Fruit fly (Drosophila melanogaster): ENCODE results near the gene slp2.

Gene slp2

dm6 chr2L:3862437-3863041 lies 25.9 kb downstream of the slp2 start, which contains the start of gene TTLL4B (continued):
- no peak for TF ChIP-seq otp (GFP tag; IDR thresholded peaks at IDR 0.05)
- no peak for TF ChIP-seq Bdp1 (GFP tag; optimal IDR thresholded peaks at IDR 0.05)
- no peak for TF ChIP-seq stc (GFP tag; IDR thresholded peaks at IDR 0.05)
- no peak for TF ChIP-seq Hr51 (GFP tag; optimal IDR thresholded peaks at IDR 0.05)
- TF ChIP-seq esg (GFP tag; conservative IDR thresholded peaks at IDR 0.05): no peak
- TF ChIP-seq gcm2 (GFP tag; optimal IDR thresholded peaks at IDR 0.05): no peak
- no peak for TF ChIP-seq kah (GFP tag; optimal IDR thresholded peaks at IDR 0.05)
- TF ChIP-seq HLH54F (GFP tag; optimal IDR thresholded peaks at IDR 0.05): no peak
- no peak for TF ChIP-seq CG8281 (tag; optimal IDR thresholded peaks at IDR 0.05)
- TF ChIP-seq Scr (GFP tag; IDR thresholded peaks at IDR 0.05; ENCODE audit: partially characterized antibody): peak; percentile 92
- TF ChIP-seq CG10321 (GFP tag; IDR thresholded peaks at IDR 0.05): no peak
- TF ChIP-seq vvl (GFP tag; IDR thresholded peaks at IDR 0.05): no peak; the same call in 1 of the 2 replicates
- no peak for TF ChIP-seq Antp (GFP tag; optimal IDR thresholded peaks at IDR 0.05)
- peak; percentile 58 for TF ChIP-seq nmo (GFP tag; optimal IDR thresholded peaks at IDR 0.05)
- TF ChIP-seq tx (GFP tag; optimal IDR thresholded peaks at IDR 0.05): no peak
- no peak for TF ChIP-seq aop (GFP tag; IDR thresholded peaks at IDR 0.05)
- TF ChIP-seq CG13287 (GFP tag; IDR thresholded peaks at IDR 0.05; ENCODE audit: partially characterized antibody): peak; percentile 92
- no peak for TF ChIP-seq CG15696 (tag; optimal IDR thresholded peaks at IDR 0.05)
- TF ChIP-seq MTF-1 (GFP tag; optimal IDR thresholded peaks at IDR 0.05; ENCODE audit: borderline replicate concordance): peak; percentile 65
- no peak for TF ChIP-seq CG1529 (GFP tag; optimal IDR thresholded peaks at IDR 0.05)
- peak; percentile 94 for TF ChIP-seq sna (GFP tag; IDR thresholded peaks at IDR 0.05; ENCODE audit: partially characterized antibody)
- no peak for TF ChIP-seq crc (GFP tag; optimal IDR thresholded peaks at IDR 0.05)
- TF ChIP-seq ap (GFP tag; IDR thresholded peaks at IDR 0.05): no peak
- TF ChIP-seq CG8478 (optimal IDR thresholded peaks at IDR 0.05): peak; percentile 27
- TF ChIP-seq dpn (GFP tag; optimal IDR thresholded peaks at IDR 0.05): peak in 1 of 2 experiments; percentile 7
- peak; percentile 13 for TF ChIP-seq Max (GFP tag; optimal IDR thresholded peaks at IDR 0.05)
- TF ChIP-seq row (GFP tag; IDR thresholded peaks at IDR 0.05): peak; percentile 33; the same call in 1 of the 3 replicates
- TF ChIP-seq Sry-δ (GFP tag; optimal IDR thresholded peaks at IDR 0.05): peak; percentile 91
- TF ChIP-seq twi (tag; optimal IDR thresholded peaks at IDR 0.05): no peak
- TF ChIP-seq pita (GFP tag; optimal IDR thresholded peaks at IDR 0.05): no peak
- no peak for TF ChIP-seq CG2202 (tag; optimal IDR thresholded peaks at IDR 0.05)
- TF ChIP-seq D19B (GFP tag; optimal IDR thresholded peaks at IDR 0.05): no peak
- no peak for TF ChIP-seq B-H2 (GFP tag; optimal IDR thresholded peaks at IDR 0.05)
- peak; percentile 95 for TF ChIP-seq amos (GFP tag; IDR thresholded peaks at IDR 0.05; ENCODE audit: partially characterized antibody)
- TF ChIP-seq CG2199 (GFP tag; IDR thresholded peaks at IDR 0.05): no peak
- no peak for TF ChIP-seq CG17385 (GFP tag; optimal IDR thresholded peaks at IDR 0.05)
- no peak for TF ChIP-seq CG9727 (GFP tag; optimal IDR thresholded peaks at IDR 0.05)
- TF ChIP-seq sd (tag; optimal IDR thresholded peaks at IDR 0.05): no peak
- TF ChIP-seq CG30431 (GFP tag; optimal IDR thresholded peaks at IDR 0.05): no peak
- no peak for TF ChIP-seq gro (GFP tag; optimal IDR thresholded peaks at IDR 0.05)
- TF ChIP-seq corto (GFP tag; optimal IDR thresholded peaks at IDR 0.05): no peak
- peak; percentile 15 for TF ChIP-seq CG2712 (tag; optimal IDR thresholded peaks at IDR 0.05)
- TF ChIP-seq CHES-1-like (GFP tag; optimal IDR thresholded peaks at IDR 0.05): peak; percentile 39
- TF ChIP-seq NK7.1 (GFP tag; optimal IDR thresholded peaks at IDR 0.05): no peak
- TF ChIP-seq Myb (GFP tag; optimal IDR thresholded peaks at IDR 0.05): peak; percentile 23
- TF ChIP-seq CG12769 (tag; optimal IDR thresholded peaks at IDR 0.05): no peak
- TF ChIP-seq CG8924 (tag; optimal IDR thresholded peaks at IDR 0.05): peak; percentile 3
- no peak for TF ChIP-seq CG17328 (GFP tag; IDR thresholded peaks at IDR 0.05)
- TF ChIP-seq HmgZ (tag; optimal IDR thresholded peaks at IDR 0.05): peak; percentile 15
- TF ChIP-seq Dll (GFP tag; IDR thresholded peaks at IDR 0.05; ENCODE audit: partially characterized antibody): peak; percentile 90
- no peak for TF ChIP-seq run (tag; optimal IDR thresholded peaks at IDR 0.05)
